Worm (Caenorhabditis elegans) whole organism, L4 larva: ENCODE results near the gene npp-5.

Experiments used
- R02D3.7 ChIP-seq: fragments of 150-350 bp; sonication (generic microtip); optimal IDR thresholded peaks from 3 replicates; lab custom pipeline; 2014; ENCODE audit warnings: missing biosample characterization, missing genetic modification characterization
- Y105C5A.15 ChIP-seq: fragments of 200-800 bp; sonication (Bioruptor generic); IDR thresholded peaks from 2 replicates; pipeline ENCODE4 v1.3.6; 2022; ENCODE audit warnings: missing genetic modification characterization, missing compliant biosample characterization
- ama-1 ChIP-seq: fragments of 150-350 bp; optimal IDR thresholded peaks from 2 replicates; lab custom pipeline; 2014; ENCODE audit warnings: inconsistent platforms, mixed read lengths
- arid-1 ChIP-seq: fragments of 200-800 bp; sonication (Bioruptor generic); conservative IDR thresholded peaks from 2 replicates; pipeline ENCODE4 v1.3.6; 2022; ENCODE audit warnings: missing genetic modification reagents, missing genetic modification characterization, missing compliant biosample characterization
- ceh-28 ChIP-seq: fragments of 150-350 bp; optimal IDR thresholded peaks from 2 replicates; lab custom pipeline; 2014; ENCODE audit warnings: missing biosample characterization, missing genetic modification reagents, missing genetic modification characterization
- dpl-1 ChIP-seq: fragments of 150-350 bp; optimal IDR thresholded peaks from 2 replicates; lab custom pipeline; 2014; ENCODE audit warnings: missing biosample characterization, missing genetic modification reagents, missing genetic modification characterization
- fos-1 ChIP-seq: fragments of 150-350 bp; optimal IDR thresholded peaks from 2 replicates; lab custom pipeline; 2014; ENCODE audit warnings: missing biosample characterization, missing genetic modification characterization
- gei-8 ChIP-seq: fragments of 200-800 bp; sonication (Bioruptor generic); optimal IDR thresholded peaks from 2 replicates; lab custom pipeline; 2018; ENCODE audit warnings: mild to moderate bottlenecking, missing genetic modification characterization, missing compliant biosample characterization
- hlh-30 ChIP-seq: sonication (generic microtip); optimal IDR thresholded peaks from 2 replicates; lab custom pipeline; 2017; ENCODE audit warnings: antibody characterized with exemption, mild to moderate bottlenecking, missing genetic modification characterization, missing compliant biosample characterization; ENCODE audit not compliant: insufficient read depth
- mep-1 ChIP-seq: fragments of 150-350 bp; sonication (generic microtip); optimal IDR thresholded peaks from 3 replicates; lab custom pipeline; 2014; ENCODE audit warnings: missing biosample characterization, missing genetic modification characterization
- nhr-11 ChIP-seq: fragments of 150-350 bp; optimal IDR thresholded peaks from 2 replicates; lab custom pipeline; 2014; ENCODE audit warnings: missing biosample characterization, missing genetic modification characterization
- nhr-25 ChIP-seq: sonication (generic microtip); optimal IDR thresholded peaks from 2 replicates; lab custom pipeline; 2017; ENCODE audit warnings: missing genetic modification characterization, mild to moderate bottlenecking, missing compliant biosample characterization, antibody characterized with exemption, moderate library complexity, borderline replicate concordance; ENCODE audit not compliant: insufficient read depth
- nhr-76 ChIP-seq: fragments of 150-350 bp; optimal IDR thresholded peaks from 2 replicates; lab custom pipeline; 2014; ENCODE audit warnings: missing biosample characterization, missing genetic modification characterization
- unc-62 ChIP-seq, 3 experiments: fragments of 150-350 bp in 1 of 3; sonication (generic microtip); optimal IDR thresholded peaks in 2 of 3; peaks in 1 of 3; 1 replicate in 1 of 3; 2 replicates in 2 of 3; lab custom pipeline; 2014 to 2017; ENCODE audit warnings: missing biosample characterization in 3 of 3, missing genetic modification characterization in 3 of 3, missing genetic modification reagents in 3 of 3, missing genotype in 1 of 3

ce11 chrII:11571260-11571854 lies 28.3 kb downstream of the npp-5 start, which contains the start of gene F54D5.3:
- TF ChIP-seq dpl-1 (GFP tag; lab: Kevin White, UChicago) (no peak), nhr-76 (tag; lab: Kevin White, UChicago) (no peak), gei-8 (GFP tag; lab: Kevin White, UChicago) (no peak), fos-1 (tag; lab: Kevin White, UChicago) (no peak), nhr-25 (tag; lab: Kevin White, UChicago) (no peak), nhr-11 (tag; lab: Kevin White, UChicago) (no peak), R02D3.7 (tag; lab: Kevin White, UChicago) (no peak), Y105C5A.15 (GFP tag; lab: Robert Waterston, UW) (no peak), ceh-28 (tag; lab: Kevin White, UChicago) (no peak), arid-1 (GFP tag; lab: Robert Waterston, UW) (no peak), hlh-30 (no peak), ama-1 (lab: Kevin White, UChicago) (no peak), mep-1 (tag; lab: Kevin White, UChicago) (no peak), unc-62 (GFP tag; optimal IDR thresholded peaks at IDR 0.05 in 1 of 2; lab: Kevin White, UChicago) (peak in 1 of 2 experiments; percentile 66), unc-62 (tag; optimal IDR thresholded peaks at IDR 0.05; lab: Kevin White, UChicago) (no peak)
